Fruit fly (Drosophila melanogaster) Kc167 (cell line): ENCODE data around the gene CG14221.

Experiments used
- Myc ChIP-seq: fragments of >200 bp; optimal IDR thresholded peaks from 2 replicates; lab custom pipeline; 2017; ENCODE audit warnings: missing external identifiers
- Sin3A ChIP-seq: fragments of >200 bp; optimal IDR thresholded peaks from 2 replicates; lab custom pipeline; 2018; ENCODE audit warnings: missing external identifiers
- h ChIP-seq: fragments of >200 bp; optimal IDR thresholded peaks from 3 replicates; lab custom pipeline; 2018; ENCODE audit warnings: missing external identifiers
- insv ChIP-seq: fragments of >200 bp; optimal IDR thresholded peaks from 3 replicates; lab custom pipeline; 2018; ENCODE audit warnings: missing external identifiers
- psq ChIP-seq: fragments of >200 bp; optimal IDR thresholded peaks from 2 replicates; lab custom pipeline; 2017; ENCODE audit warnings: missing external identifiers
- ttk ChIP-seq: sonication (Bioruptor generic); optimal IDR thresholded peaks from 2 replicates; lab custom pipeline; 2017; ENCODE audit warnings: missing external identifiers

Gene CG14221

dm6 chrX:19642819-19643504, 21.9 kb upstream of the CG14221 start, which contains the start of the genes CG12237 and Sec61gamma:
Gene CG12237, minus strand, starts transcription at chrX:19642869.
Gene Sec61gamma, plus strand, starts transcription at chrX:19643327.
- no peak for TF ChIP-seq Sin3A (lab: Kevin White, UChicago)
- no peak for TF ChIP-seq Myc
- no peak for TF ChIP-seq insv (lab: Kevin White, UChicago)
- no peak for TF ChIP-seq psq (lab: Kevin White, UChicago)
- no peak for TF ChIP-seq h
- no peak for TF ChIP-seq ttk (lab: Kevin White, UChicago)

- TF ChIP-seq ttk (lab: Kevin White, UChicago) (no peak), Myc (no peak), h (no peak), insv (lab: Kevin White, UChicago) (no peak), Sin3A (lab: Kevin White, UChicago) (no peak), psq (lab: Kevin White, UChicago) (no peak)
These were observed 19.7 kb upstream of the CG14221 start for dm6 chrX:19640707-19641248.

- TF ChIP-seq insv (lab: Kevin White, UChicago), result no peak
- TF ChIP-seq ttk (lab: Kevin White, UChicago), result no peak
- no peak for TF ChIP-seq Myc
- no peak for TF ChIP-seq psq (lab: Kevin White, UChicago)
- TF ChIP-seq Sin3A (lab: Kevin White, UChicago), result no peak
- no peak for TF ChIP-seq h
These were observed 17.4 kb upstream of the CG14221 start, which contains the start of gene Rcd-1 for dm6 chrX:19638328-19638940. Gene Rcd-1, plus strand, starts transcription at chrX:19638767.

DNA sequence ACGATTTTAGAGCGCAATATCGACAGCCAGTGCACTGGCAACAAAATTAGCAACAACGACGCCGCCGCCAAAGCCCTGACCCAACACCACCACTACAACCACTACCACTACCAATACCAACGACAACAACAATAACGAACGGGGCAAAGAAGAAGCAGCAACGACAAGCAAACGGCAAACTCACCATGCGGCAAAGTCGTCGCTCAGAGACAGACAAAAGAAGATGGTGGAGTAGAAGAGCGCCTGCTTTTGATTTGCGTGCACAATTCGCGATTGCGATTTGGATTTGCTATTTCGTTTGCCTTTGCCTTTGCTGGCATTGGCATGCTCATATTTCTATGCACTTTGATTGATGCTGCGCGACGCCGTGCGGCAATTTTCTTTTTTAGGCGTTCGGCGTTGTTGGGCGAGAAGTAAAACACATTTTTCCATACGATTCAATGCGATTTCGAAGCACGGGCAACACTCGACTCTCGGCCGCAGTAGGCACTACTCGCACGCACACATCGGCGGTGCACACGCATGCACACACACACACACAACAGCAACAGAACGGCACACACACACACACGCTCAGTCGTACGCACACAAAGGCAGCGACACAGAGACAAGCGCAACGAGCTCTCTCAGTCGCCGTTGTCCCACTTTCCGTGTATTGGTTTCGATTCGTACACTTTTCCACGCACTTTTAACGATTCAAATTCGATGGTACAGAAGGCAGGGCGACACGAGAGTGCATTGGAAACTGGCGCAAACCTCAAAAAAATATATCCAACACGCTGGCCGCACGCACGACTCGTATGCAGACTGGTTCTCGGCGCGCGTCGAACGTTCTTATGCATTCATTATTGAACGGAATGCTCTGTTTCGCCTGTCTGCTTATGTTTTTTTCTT, 16.6 kb upstream of the CG14221 start:
- TF ChIP-seq insv (lab: Kevin White, UChicago) (no peak), h (no peak), ttk (lab: Kevin White, UChicago) (no peak), Myc (no peak), psq (lab: Kevin White, UChicago) (no peak), Sin3A (lab: Kevin White, UChicago) (no peak)

dm6 chrX:19637002-19637420, 16.0 kb upstream of the CG14221 start:
- no peak for TF ChIP-seq h
- TF ChIP-seq insv (lab: Kevin White, UChicago), result no peak
- TF ChIP-seq Sin3A (lab: Kevin White, UChicago), result no peak

DNA sequence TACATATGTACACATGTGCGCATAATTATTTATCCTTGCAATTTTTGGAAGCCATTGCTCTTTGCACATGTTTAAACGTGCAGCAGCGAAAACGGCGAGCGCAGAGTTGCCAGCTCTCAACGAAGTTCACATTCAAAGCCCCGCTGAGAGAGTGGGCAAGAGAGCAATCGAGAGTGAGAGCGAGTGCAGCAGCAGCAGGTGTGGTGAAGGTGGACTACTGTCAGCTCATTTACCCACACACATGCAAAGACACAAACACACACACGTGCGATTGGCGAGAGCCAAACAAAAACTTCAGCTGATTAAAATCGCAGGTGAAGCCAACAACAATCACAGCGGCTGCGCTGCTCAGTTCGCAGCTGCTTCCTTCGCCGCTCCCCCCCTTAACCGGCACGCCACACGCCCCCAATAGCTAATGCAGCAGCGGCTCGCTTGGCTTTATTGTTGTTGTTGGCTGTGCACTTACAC, 10.4 kb upstream of the CG14221 start:
- TF ChIP-seq insv (lab: Kevin White, UChicago), result no peak
- TF ChIP-seq ttk (lab: Kevin White, UChicago), result no peak
- no peak for TF ChIP-seq psq (lab: Kevin White, UChicago)
- TF ChIP-seq h, result no peak
- TF ChIP-seq Sin3A (lab: Kevin White, UChicago), result no peak
- no peak for TF ChIP-seq Myc

- TF ChIP-seq psq (lab: Kevin White, UChicago) (no peak), Myc (no peak), Sin3A (lab: Kevin White, UChicago) (no peak)
These were observed 4.4 kb upstream of the CG14221 start, which contains the start of gene CG14212 for dm6 chrX:19625405-19625804. Gene CG14212, plus strand, starts transcription at chrX:19625705.

dm6 chrX:19622924-19623323, 1.9 kb upstream of the CG14221 start, which contains the start of the genes Naa20A and MKP-4:
Gene Naa20A, minus strand, starts transcription at chrX:19623074.
Gene MKP-4, plus strand, starts transcription at chrX:19623114.
- TF ChIP-seq h, result no peak
- no peak for TF ChIP-seq insv (lab: Kevin White, UChicago)
- no peak for TF ChIP-seq Sin3A (lab: Kevin White, UChicago)
- no peak for TF ChIP-seq Myc

DNA sequence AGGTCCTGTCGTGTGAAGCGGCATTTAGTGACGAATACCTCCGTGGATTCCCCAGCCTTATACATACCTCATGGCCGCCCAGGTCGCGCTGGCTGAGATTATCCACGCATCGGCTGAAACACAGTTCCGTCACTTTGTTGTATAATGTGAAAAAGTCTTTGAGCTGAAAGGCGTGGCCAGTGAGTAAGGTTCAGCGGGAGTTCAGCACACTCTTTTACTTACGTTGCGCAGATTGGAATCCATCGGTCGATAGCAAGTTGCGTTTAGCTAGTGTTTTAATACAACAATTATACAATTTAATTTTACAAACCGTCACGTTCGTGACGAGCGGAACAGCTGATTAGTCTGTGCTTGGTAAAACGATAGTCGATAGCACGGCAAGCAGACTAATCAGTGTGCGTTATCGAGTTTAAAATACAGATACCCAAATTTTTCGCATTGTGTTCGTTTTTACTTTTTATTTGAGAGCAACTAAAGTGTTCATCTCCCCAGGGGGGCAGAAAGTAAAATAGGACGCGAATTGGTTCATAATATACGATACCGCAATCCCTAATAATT, 2.8 kb downstream of the CG14221 start, which contains the start of the genes Pstk and Tim9b:
Pstk (minus strand) TSS at position 355 of the 558 bp plus-strand sequence.
Tim9b (minus strand) TSS at position 355 of the 558 bp plus-strand sequence.
- no peak for TF ChIP-seq ttk (lab: Kevin White, UChicago)
- no peak for TF ChIP-seq insv (lab: Kevin White, UChicago)
- no peak for TF ChIP-seq h
- TF ChIP-seq psq (lab: Kevin White, UChicago), result no peak
- TF ChIP-seq Sin3A (lab: Kevin White, UChicago), result no peak
- no peak for TF ChIP-seq Myc

- TF ChIP-seq psq (lab: Kevin White, UChicago), result no peak
- no peak for TF ChIP-seq ttk (lab: Kevin White, UChicago)
- TF ChIP-seq Myc, result no peak
- TF ChIP-seq insv (lab: Kevin White, UChicago), result no peak
- no peak for TF ChIP-seq h
- no peak for TF ChIP-seq Sin3A (lab: Kevin White, UChicago)
These were observed 4.9 kb downstream of the CG14221 start, which contains the start of gene CG14210 for dm6 chrX:19615990-19616663. Gene CG14210, plus strand, starts transcription at chrX:19616196.
